Worm (Caenorhabditis elegans): ENCODE results near the gene acly-1.

DNA sequence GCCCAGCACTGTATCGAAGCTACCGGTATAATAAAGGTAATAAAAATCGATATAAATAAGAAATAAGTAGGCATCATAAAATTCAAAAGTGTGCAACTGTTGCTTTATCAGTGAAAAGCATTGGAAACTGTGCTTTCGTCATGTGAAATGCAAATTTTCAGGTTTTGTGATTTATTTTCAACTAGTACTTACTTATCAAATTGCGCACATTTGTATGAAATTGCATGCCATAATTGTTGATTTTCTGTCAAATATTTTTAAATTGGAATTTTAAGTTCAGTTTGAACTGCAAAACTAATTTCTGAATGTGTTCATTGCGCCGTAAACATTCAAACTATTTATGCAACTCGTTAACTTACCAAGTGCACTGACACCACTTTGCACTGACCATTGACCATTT lies 6.4 kb downstream of the acly-1 start, which contains the start of gene D1005.4:
- TF ChIP-seq ztf-29 (GFP tag; IDR thresholded peaks at IDR 0.05) (no peak), ztf-23 (GFP tag; IDR thresholded peaks at IDR 0.05) (no peak), cog-1 (tag; optimal IDR thresholded peaks at IDR 0.05) (no peak), tab-1 (GFP tag; IDR thresholded peaks at IDR 0.05) (no peak), T22C8.4 (GFP tag; IDR thresholded peaks at IDR 0.05) (no peak), flt-1 (GFP tag; IDR thresholded peaks at IDR 0.05) (no peak), ref-1 (GFP tag; conservative IDR thresholded peaks at IDR 0.05) (no peak), klf-2 (GFP tag; conservative IDR thresholded peaks at IDR 0.05) (no peak)
